Fruit fly (Drosophila melanogaster) whole organism, embryonic: Measurements from ENCODE around the gene Rnp4F.

ENCODE experiments used
- BEAF-32 ChIP-seq: fragments of 200-800 bp; sonication (Bioruptor generic); optimal IDR thresholded peaks from 3 replicates; lab custom pipeline; 2017; ENCODE audit warnings: missing biosample characterization, missing genetic modification characterization, mild to moderate bottlenecking, moderate library complexity, missing genetic modification reagents
- CG10147 ChIP-seq: fragments of 200-800 bp; sonication (Bioruptor generic); optimal IDR thresholded peaks from 2 replicates; lab custom pipeline; 2019; ENCODE audit warnings: missing biosample characterization, mild to moderate bottlenecking, missing genetic modification characterization, moderate library complexity
- CG10431 ChIP-seq: fragments of 200-800 bp; sonication (Bioruptor generic); optimal IDR thresholded peaks from 3 replicates; lab custom pipeline; 2018; ENCODE audit warnings: missing biosample characterization, mild to moderate bottlenecking, missing genetic modification characterization
- CG10462 ChIP-seq: fragments of 200-800 bp; sonication (Bioruptor generic); optimal IDR thresholded peaks from 2 replicates; lab custom pipeline; 2016; ENCODE audit warnings: missing biosample characterization, missing genetic modification characterization
- CG10654 ChIP-seq: fragments of 200-800 bp; sonication (Bioruptor generic); optimal IDR thresholded peaks from 2 replicates; lab custom pipeline; 2016; ENCODE audit warnings: missing biosample characterization, missing genetic modification characterization
- CG11723 ChIP-seq: fragments of 200-800 bp; sonication (Bioruptor generic); optimal IDR thresholded peaks from 2 replicates; lab custom pipeline; 2017; ENCODE audit warnings: missing biosample characterization, mild to moderate bottlenecking, missing genetic modification characterization
- CG14014 ChIP-seq: fragments of 200-800 bp; sonication (Bioruptor generic); IDR thresholded peaks from 2 replicates; pipeline ENCODE4 v1.3.6; 2022; ENCODE audit warnings: missing biosample characterization, missing genetic modification characterization
- CG14860 ChIP-seq: fragments of 200-800 bp; sonication (Bioruptor generic); IDR thresholded peaks from 3 replicates; pipeline ENCODE4 v1.3.6; 2022; ENCODE audit warnings: missing biosample characterization, missing genetic modification characterization; ENCODE audit not compliant: partially characterized antibody
- CG17612 ChIP-seq: fragments of 200-800 bp; sonication (Bioruptor generic); IDR thresholded peaks from 2 replicates; pipeline ENCODE4 v1.3.6; 2022; ENCODE audit warnings: missing biosample characterization, missing genetic modification characterization
- CG18262 ChIP-seq: fragments of 200-800 bp; optimal IDR thresholded peaks from 3 replicates; lab custom pipeline; 2019; ENCODE audit warnings: missing biosample characterization, mild to moderate bottlenecking, missing genetic modification characterization, moderate library complexity
- CG30020 ChIP-seq: fragments of 200-800 bp; optimal IDR thresholded peaks from 2 replicates; lab custom pipeline; 2019; ENCODE audit warnings: missing biosample characterization, mild to moderate bottlenecking, missing genetic modification characterization, moderate library complexity
- CG31365 ChIP-seq: fragments of 200-800 bp; sonication (Bioruptor generic); optimal IDR thresholded peaks from 2 replicates; lab custom pipeline; 2018; ENCODE audit warnings: missing biosample characterization, mild to moderate bottlenecking, missing genetic modification characterization
- CG7357 ChIP-seq: fragments of 200-800 bp; sonication (Bioruptor generic); IDR thresholded peaks from 3 replicates; pipeline ENCODE4 v1.3.6; 2022; ENCODE audit warnings: missing biosample characterization, missing genetic modification characterization
- CG7372 ChIP-seq: fragments of 200-800 bp; sonication (Bioruptor generic); IDR thresholded peaks from 2 replicates; pipeline ENCODE4 v1.3.6; 2022; ENCODE audit warnings: missing biosample characterization, missing genetic modification characterization
- CG9437 ChIP-seq: fragments of 200-800 bp; sonication (Bioruptor generic); optimal IDR thresholded peaks from 2 replicates; lab custom pipeline; 2018; ENCODE audit warnings: missing biosample characterization, mild to moderate bottlenecking, missing genetic modification characterization
- CG9932 ChIP-seq: fragments of 200-800 bp; sonication (Bioruptor generic); IDR thresholded peaks from 2 replicates; pipeline ENCODE4 v1.3.6; 2022; ENCODE audit warnings: missing biosample characterization, missing genetic modification characterization
- CkIIα-i1 ChIP-seq: fragments of 200-800 bp; sonication (Bioruptor generic); IDR thresholded peaks from 2 replicates; pipeline ENCODE4 v1.3.6; 2022; ENCODE audit warnings: missing biosample characterization, missing genetic modification characterization
- Dip2 ChIP-seq: fragments of 200-800 bp; sonication (Bioruptor generic); IDR thresholded peaks from 2 replicates; pipeline ENCODE4 v1.3.6; 2022; ENCODE audit warnings: missing biosample characterization, missing genetic modification characterization
- Hmr ChIP-seq: fragments of 200-800 bp; sonication (Bioruptor generic); optimal IDR thresholded peaks from 3 replicates; lab custom pipeline; 2017; ENCODE audit warnings: mild to moderate bottlenecking, missing biosample characterization, missing genetic modification reagents, missing genetic modification characterization
- Hr3 ChIP-seq: fragments of 200-800 bp; sonication (Bioruptor generic); optimal IDR thresholded peaks from 3 replicates; lab custom pipeline; 2016; ENCODE audit warnings: missing biosample characterization, missing genetic modification characterization
- Hsf ChIP-seq: fragments of 200-800 bp; sonication (Bioruptor generic); optimal IDR thresholded peaks from 3 replicates; lab custom pipeline; 2016; ENCODE audit warnings: missing biosample characterization, missing genetic modification characterization
- MTF-1 ChIP-seq: fragments of 200-800 bp; sonication (Bioruptor generic); optimal IDR thresholded peaks from 2 replicates; lab custom pipeline; 2018; ENCODE audit warnings: missing biosample characterization, mild to moderate bottlenecking, missing genetic modification characterization, borderline replicate concordance
- Nf-YB ChIP-seq: fragments of 200-800 bp; sonication (Bioruptor generic); optimal IDR thresholded peaks from 3 replicates; lab custom pipeline; 2019; ENCODE audit warnings: missing biosample characterization, mild to moderate bottlenecking, missing genetic modification characterization, moderate library complexity
- NfI ChIP-seq: fragments of 200-800 bp; sonication (Bioruptor generic); optimal IDR thresholded peaks from 3 replicates; lab custom pipeline; 2018; ENCODE audit warnings: missing biosample characterization, mild to moderate bottlenecking, missing genetic modification characterization, moderate library complexity
- Oaz ChIP-seq: fragments of 200-800 bp; sonication (Bioruptor generic); IDR thresholded peaks from 2 replicates; pipeline ENCODE4 v1.3.6; 2022; ENCODE audit warnings: missing biosample characterization, missing genetic modification characterization
- Ptx1 ChIP-seq: fragments of 200-800 bp; sonication (Bioruptor generic); IDR thresholded peaks from 2 replicates; pipeline ENCODE4 v1.3.6; 2022; ENCODE audit warnings: missing biosample characterization, missing genetic modification characterization
- Tbp ChIP-seq: fragments of >200 bp; optimal IDR thresholded peaks from 2 replicates; lab custom pipeline; 2018; ENCODE audit warnings: missing biosample characterization, missing genetic modification characterization
- aop ChIP-seq: fragments of 200-800 bp; sonication (Bioruptor generic); IDR thresholded peaks from 2 replicates; pipeline ENCODE4 v1.3.6; 2022; ENCODE audit warnings: missing biosample characterization, missing genetic modification characterization
- cas ChIP-seq: fragments of 200-800 bp; sonication (Bioruptor generic); IDR thresholded peaks from 2 replicates; pipeline ENCODE4 v1.3.6; 2022; ENCODE audit warnings: missing biosample characterization, missing genetic modification characterization
- cg ChIP-seq: fragments of 200-800 bp; sonication (Bioruptor generic); optimal IDR thresholded peaks from 3 replicates; lab custom pipeline; 2019; ENCODE audit warnings: missing biosample characterization, mild to moderate bottlenecking, missing genetic modification characterization, moderate library complexity
- chm ChIP-seq: fragments of 200-800 bp; sonication (Bioruptor generic); IDR thresholded peaks from 2 replicates; pipeline ENCODE4 v1.3.6; 2022; ENCODE audit warnings: missing biosample characterization, missing genetic modification characterization
- cwo ChIP-seq: fragments of 200-800 bp; sonication (Bioruptor generic); optimal IDR thresholded peaks from 3 replicates; lab custom pipeline; 2017; ENCODE audit warnings: missing biosample characterization, missing genetic modification characterization, mild to moderate bottlenecking, moderate library complexity, missing genetic modification reagents
- disco-r ChIP-seq: fragments of 200-800 bp; sonication (Bioruptor generic); optimal IDR thresholded peaks from 2 replicates; lab custom pipeline; 2016; ENCODE audit warnings: missing biosample characterization, missing genetic modification characterization
- dmrt99B ChIP-seq: fragments of 200-800 bp; sonication (Bioruptor generic); optimal IDR thresholded peaks from 2 replicates; lab custom pipeline; 2018; ENCODE audit warnings: missing biosample characterization, mild to moderate bottlenecking, missing genetic modification characterization, moderate library complexity
- eyg ChIP-seq: fragments of 200-800 bp; sonication (Bioruptor generic); optimal IDR thresholded peaks from 3 replicates; lab custom pipeline; 2016; ENCODE audit warnings: missing biosample characterization, missing genetic modification characterization
- jigr1 ChIP-seq: fragments of 200-800 bp; sonication (Bioruptor generic); IDR thresholded peaks from 3 replicates; pipeline ENCODE4 v1.3.6; 2022; ENCODE audit warnings: missing biosample characterization, missing genetic modification characterization
- knrl ChIP-seq: fragments of 200-800 bp; sonication (Bioruptor generic); IDR thresholded peaks from 3 replicates; pipeline ENCODE4 v1.3.6; 2022; ENCODE audit warnings: missing biosample characterization, missing genetic modification characterization; ENCODE audit not compliant: partially characterized antibody
- mld ChIP-seq: fragments of 200-800 bp; sonication (Bioruptor generic); IDR thresholded peaks from 3 replicates; pipeline ENCODE4 v1.3.6; 2022; ENCODE audit warnings: missing biosample characterization, missing genetic modification characterization; ENCODE audit not compliant: partially characterized antibody
- odd ChIP-seq: fragments of 200-800 bp; sonication (Bioruptor generic); optimal IDR thresholded peaks from 2 replicates; lab custom pipeline; 2017; ENCODE audit warnings: missing biosample characterization, mild to moderate bottlenecking, missing genetic modification characterization
- p53 ChIP-seq: fragments of 200-800 bp; sonication (Bioruptor generic); optimal IDR thresholded peaks from 2 replicates; lab custom pipeline; 2016; ENCODE audit warnings: missing biosample characterization, missing genetic modification characterization
- pan ChIP-seq, 4 experiments: fragments of >200 bp in 3 of 4; fragments of 200-800 bp in 1 of 4; sonication (Bioruptor generic) in 1 of 4; optimal IDR thresholded peaks in 3 of 4; IDR thresholded peaks in 1 of 4; 2 replicates each; pipeline versions ENCODE4 v1.3.6 to Lab custom; 2017 to 2022; ENCODE audit warnings: missing biosample characterization in 2 of 4, missing genetic modification characterization in 2 of 4, mixed read lengths in 1 of 4
- pb ChIP-seq: fragments of 200-800 bp; sonication (Bioruptor generic); optimal IDR thresholded peaks from 3 replicates; lab custom pipeline; 2016; ENCODE audit warnings: missing biosample characterization, missing genetic modification characterization
- phol ChIP-seq: fragments of 200-800 bp; sonication (Bioruptor generic); optimal IDR thresholded peaks from 3 replicates; lab custom pipeline; 2018; ENCODE audit warnings: missing biosample characterization, mild to moderate bottlenecking, missing genetic modification characterization, moderate library complexity
- schlank ChIP-seq: fragments of 200-800 bp; sonication (Bioruptor generic); optimal IDR thresholded peaks from 2 replicates; lab custom pipeline; 2018; ENCODE audit warnings: missing biosample characterization, mild to moderate bottlenecking, missing genetic modification characterization
- sna ChIP-seq: fragments of 200-800 bp; sonication (Bioruptor generic); IDR thresholded peaks from 2 replicates; pipeline ENCODE4 v1.3.6; 2022; ENCODE audit warnings: missing biosample characterization, missing genetic modification characterization; ENCODE audit not compliant: partially characterized antibody
- stwl ChIP-seq: fragments of 200-800 bp; sonication (Bioruptor generic); optimal IDR thresholded peaks from 3 replicates; lab custom pipeline; 2018; ENCODE audit warnings: missing biosample characterization, mild to moderate bottlenecking, missing genetic modification characterization, moderate library complexity
- tgo ChIP-seq: fragments of 200-800 bp; sonication (Bioruptor generic); IDR thresholded peaks from 3 replicates; pipeline ENCODE4 v1.3.6; 2022; ENCODE audit warnings: missing biosample characterization, missing genetic modification characterization
- tup ChIP-seq: fragments of 200-800 bp; sonication (Bioruptor generic); optimal IDR thresholded peaks from 2 replicates; lab custom pipeline; 2016; ENCODE audit warnings: missing biosample characterization, mild to moderate bottlenecking, missing genetic modification characterization, moderate library complexity
- vfl ChIP-seq: fragments of 200-800 bp; sonication (Bioruptor generic); optimal IDR thresholded peaks from 2 replicates; lab custom pipeline; 2016; ENCODE audit warnings: missing biosample characterization, missing genetic modification characterization
- zfh1 ChIP-seq: fragments of 200-800 bp; sonication (Bioruptor generic); IDR thresholded peaks from 3 replicates; pipeline ENCODE4 v1.3.6; 2022; ENCODE audit warnings: missing biosample characterization, missing genetic modification characterization

The Rnp4F gene

DNA sequence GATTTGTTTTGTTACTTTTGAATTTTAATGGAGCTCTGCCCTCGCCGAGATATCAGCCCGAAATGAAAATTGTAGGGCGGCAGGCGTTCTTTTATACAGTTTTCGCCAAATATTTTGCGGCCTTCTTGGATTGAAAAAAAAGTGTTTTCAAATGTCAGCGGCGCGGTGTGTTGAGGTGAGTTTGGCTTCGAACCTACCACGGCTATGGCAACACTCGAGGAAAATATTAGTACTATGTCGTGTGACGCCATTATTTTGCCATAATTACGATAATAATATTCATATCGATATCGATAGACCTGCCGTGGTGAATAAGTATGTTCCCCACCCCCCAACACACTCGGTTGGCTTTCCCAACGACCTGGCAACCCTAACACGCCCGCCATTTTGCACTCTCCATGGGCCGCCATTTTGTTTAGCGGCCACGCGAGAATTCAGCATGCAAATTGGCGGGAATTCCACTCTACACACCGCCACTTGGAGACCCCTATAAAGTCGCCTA is 10.6 kb downstream of the Rnp4F start, which contains the start of the genes TrxT and dhd (continued):
- TF ChIP-seq p53 (GFP tag; lab: Kevin White, UChicago) = no peak
- peak; percentile 59; the same call in 1 of the 2 replicates for TF ChIP-seq sna (GFP tag; lab: Robert Waterston, UW)
- TF ChIP-seq CG17612 (GFP tag; lab: Robert Waterston, UW) = no peak
- peak; percentile 33 for TF ChIP-seq MTF-1 (GFP tag; lab: Kevin White, UChicago)
- TF ChIP-seq Hmr (GFP tag; lab: Kevin White, UChicago) = no peak
- TF ChIP-seq CkIIα-i1 (GFP tag; lab: Robert Waterston, UW) = no peak
- TF ChIP-seq knrl (GFP tag; lab: Robert Waterston, UW) = peak; percentile 40; the same call in 2 of the 3 replicates
- no peak for TF ChIP-seq Oaz (GFP tag; lab: Robert Waterston, UW)
- peak; percentile 19 for TF ChIP-seq pb (GFP tag; lab: Kevin White, UChicago)
- no peak for TF ChIP-seq disco-r (GFP tag; lab: Kevin White, UChicago)
- no peak for TF ChIP-seq Hsf
- no peak for TF ChIP-seq aop (GFP tag; lab: Robert Waterston, UW)
- peak; percentile 85 for TF ChIP-seq stwl (tag; lab: Kevin White, UChicago)
- no peak for TF ChIP-seq vfl
- TF ChIP-seq NfI (GFP tag; lab: Kevin White, UChicago) = peak; percentile 50
- TF ChIP-seq CG7357 (GFP tag; lab: Robert Waterston, UW) = no peak
- peak; percentile 68 for TF ChIP-seq zfh1 (GFP tag; lab: Robert Waterston, UW)
- peak; percentile 45 for TF ChIP-seq BEAF-32 (GFP tag; lab: Kevin White, UChicago)
- TF ChIP-seq dmrt99B (tag; lab: Kevin White, UChicago) = no peak
- no peak for TF ChIP-seq jigr1
- TF ChIP-seq tgo (GFP tag; lab: Robert Waterston, UW) = no peak
- TF ChIP-seq CG30020 = no peak
- no peak for TF ChIP-seq CG7372 (GFP tag; lab: Robert Waterston, UW)
- TF ChIP-seq CG31365 (tag; lab: Kevin White, UChicago) = no peak
- no peak for TF ChIP-seq Dip2
- no peak for TF ChIP-seq Hr3 (GFP tag; lab: Kevin White, UChicago)
- TF ChIP-seq cas = 0 out of 2 replicates have a peak, but pooled peaks have one; percentile 9
- TF ChIP-seq CG10654 (GFP tag; lab: Kevin White, UChicago) = no peak
- peak; percentile 58 for TF ChIP-seq chm
- no peak for TF ChIP-seq eyg
- no peak for TF ChIP-seq CG10462 (GFP tag; lab: Kevin White, UChicago)
- peak; percentile 100 for TF ChIP-seq phol (tag; lab: Kevin White, UChicago)
- no peak for TF ChIP-seq Tbp
- TF ChIP-seq CG11723 (GFP tag; lab: Kevin White, UChicago) = no peak
- 0 out of 2 replicates have a peak, but pooled peaks have one; percentile 34 for TF ChIP-seq CG14014 (GFP tag; lab: Robert Waterston, UW)
- TF ChIP-seq mld (GFP tag; lab: Robert Waterston, UW) = 0 out of 3 replicates have a peak, but pooled peaks have one; percentile 38
- TF ChIP-seq cg (GFP tag; lab: Kevin White, UChicago) = no peak
- no peak for TF ChIP-seq CG14860 (GFP tag; lab: Robert Waterston, UW)
- no peak for TF ChIP-seq tup (GFP tag; lab: Kevin White, UChicago)
- peak; percentile 19 for TF ChIP-seq schlank (tag; lab: Kevin White, UChicago)
- TF ChIP-seq pan (optimal IDR thresholded peaks at IDR 0.05; lab: Kevin White, UChicago) = no peak
- peak in 1 of 2 experiments; percentile 58 for TF ChIP-seq pan (GFP tag; optimal IDR thresholded peaks at IDR 0.05 in 1 of 2, IDR thresholded peaks at IDR 0.05 in 1 of 2)
- no peak for TF ChIP-seq CG9437
- TF ChIP-seq CG10431 (GFP tag; lab: Kevin White, UChicago) = no peak
- peak; percentile 34; the same call in 1 of the 2 replicates for TF ChIP-seq CG9932
- no peak for TF ChIP-seq CG18262 (tag; lab: Kevin White, UChicago)
- TF ChIP-seq odd = no peak
- no peak for TF ChIP-seq CG10147 (GFP tag; lab: Kevin White, UChicago)
- TF ChIP-seq cwo = no peak
- TF ChIP-seq Ptx1 (GFP tag; lab: Robert Waterston, UW) = peak; percentile 28; the same call in 1 of the 2 replicates
- TF ChIP-seq Nf-YB (GFP tag; lab: Kevin White, UChicago) = no peak
